Fruit fly (Drosophila melanogaster) whole organism, embryonic: ENCODE data around the gene Crg-1.

Experiments used
- Ada2b ChIP-seq: fragments of 200-800 bp; sonication (Bioruptor generic); IDR thresholded peaks from 2 replicates; pipeline ENCODE4 v1.3.6; 2022; ENCODE audit warnings: missing biosample characterization, missing genetic modification characterization
- Bdp1 ChIP-seq: fragments of 200-800 bp; sonication (Bioruptor generic); optimal IDR thresholded peaks from 3 replicates; lab custom pipeline; 2016; ENCODE audit warnings: missing biosample characterization, missing genetic modification characterization
- Bgb ChIP-seq: fragments of 200-800 bp; sonication (Bioruptor generic); IDR thresholded peaks from 2 replicates; pipeline ENCODE4 v1.3.6; 2022; ENCODE audit warnings: missing biosample characterization, missing genetic modification characterization; ENCODE audit not compliant: partially characterized antibody
- Blimp-1 ChIP-seq: fragments of 200-800 bp; sonication (Bioruptor generic); optimal IDR thresholded peaks from 3 replicates; lab custom pipeline; 2018; ENCODE audit warnings: missing biosample characterization, missing genetic modification characterization, mild to moderate bottlenecking, moderate library complexity, missing genetic modification reagents
- CG10274 ChIP-seq: fragments of 200-800 bp; sonication (Bioruptor generic); optimal IDR thresholded peaks from 3 replicates; lab custom pipeline; 2017; ENCODE audit warnings: missing biosample characterization, mild to moderate bottlenecking, missing genetic modification characterization
- CG12744 ChIP-seq: fragments of 200-800 bp; sonication (Bioruptor generic); optimal IDR thresholded peaks from 2 replicates; lab custom pipeline; 2016; ENCODE audit warnings: missing biosample characterization, missing genetic modification characterization
- CG13424 ChIP-seq: fragments of 200-800 bp; sonication (Bioruptor generic); optimal IDR thresholded peaks from 2 replicates; lab custom pipeline; 2019; ENCODE audit warnings: missing biosample characterization, mild to moderate bottlenecking, missing genetic modification characterization, moderate library complexity
- CG17829 ChIP-seq: fragments of 200-800 bp; optimal IDR thresholded peaks from 2 replicates; lab custom pipeline; 2019; ENCODE audit warnings: missing biosample characterization, mild to moderate bottlenecking, missing genetic modification characterization, moderate library complexity
- CG18599 ChIP-seq: fragments of 200-800 bp; sonication (Bioruptor generic); optimal IDR thresholded peaks from 3 replicates; lab custom pipeline; 2017; ENCODE audit warnings: missing biosample characterization, missing genetic modification characterization, mild to moderate bottlenecking, moderate library complexity, missing genetic modification reagents
- CG18764 ChIP-seq: fragments of 200-800 bp; sonication (Bioruptor generic); optimal IDR thresholded peaks from 3 replicates; lab custom pipeline; 2016; ENCODE audit warnings: missing biosample characterization, missing genetic modification characterization
- CG2678 ChIP-seq: fragments of 200-800 bp; sonication (Bioruptor generic); optimal IDR thresholded peaks from 3 replicates; lab custom pipeline; 2019; ENCODE audit warnings: missing biosample characterization, mild to moderate bottlenecking, missing genetic modification characterization, moderate library complexity
- CG31365 ChIP-seq: fragments of 200-800 bp; sonication (Bioruptor generic); optimal IDR thresholded peaks from 2 replicates; lab custom pipeline; 2018; ENCODE audit warnings: missing biosample characterization, mild to moderate bottlenecking, missing genetic modification characterization
- CG32772 ChIP-seq: fragments of 200-800 bp; sonication (Bioruptor generic); IDR thresholded peaks from 2 replicates; pipeline ENCODE4 v1.3.6; 2022; ENCODE audit warnings: missing biosample characterization, missing genetic modification characterization
- CG4282 ChIP-seq: fragments of 200-800 bp; sonication (Bioruptor generic); optimal IDR thresholded peaks from 2 replicates; lab custom pipeline; 2016; ENCODE audit warnings: missing biosample characterization, missing genetic modification characterization
- CG7372 ChIP-seq: fragments of 200-800 bp; sonication (Bioruptor generic); IDR thresholded peaks from 2 replicates; pipeline ENCODE4 v1.3.6; 2022; ENCODE audit warnings: missing biosample characterization, missing genetic modification characterization
- CG7745 ChIP-seq: fragments of 200-800 bp; sonication (Bioruptor generic); optimal IDR thresholded peaks from 2 replicates; lab custom pipeline; 2018; ENCODE audit warnings: missing biosample characterization, mild to moderate bottlenecking, missing genetic modification characterization, moderate library complexity
- CG7928 ChIP-seq: fragments of 200-800 bp; sonication (Bioruptor generic); optimal IDR thresholded peaks from 2 replicates; lab custom pipeline; 2017; ENCODE audit warnings: missing biosample characterization, mild to moderate bottlenecking, missing genetic modification characterization
- CG8478 ChIP-seq: fragments of >200 bp; optimal IDR thresholded peaks from 2 replicates; lab custom pipeline; 2018
- CkIIα-i1 ChIP-seq: fragments of 200-800 bp; sonication (Bioruptor generic); IDR thresholded peaks from 2 replicates; pipeline ENCODE4 v1.3.6; 2022; ENCODE audit warnings: missing biosample characterization, missing genetic modification characterization
- CrebB ChIP-seq: fragments of 200-800 bp; sonication (Bioruptor generic); optimal IDR thresholded peaks from 3 replicates; lab custom pipeline; 2018; ENCODE audit warnings: missing biosample characterization, mild to moderate bottlenecking, missing genetic modification characterization
- Dad ChIP-seq: fragments of 200-800 bp; sonication (Bioruptor generic); optimal IDR thresholded peaks from 3 replicates; lab custom pipeline; 2016; ENCODE audit warnings: missing biosample characterization, missing genetic modification characterization
- Dbx ChIP-seq: fragments of 200-800 bp; sonication (Bioruptor generic); IDR thresholded peaks from 3 replicates; pipeline ENCODE4 v1.3.6; 2022; ENCODE audit warnings: missing biosample characterization, missing genetic modification characterization
- Dek ChIP-seq: fragments of 200-800 bp; sonication (Bioruptor generic); optimal IDR thresholded peaks from 3 replicates; lab custom pipeline; 2019; ENCODE audit warnings: missing biosample characterization, mild to moderate bottlenecking, missing genetic modification characterization, moderate library complexity
- Dll ChIP-seq: fragments of 200-800 bp; sonication (Bioruptor generic); IDR thresholded peaks from 4 replicates; pipeline ENCODE4 v1.3.6; 2022; ENCODE audit warnings: missing biosample characterization, missing genetic modification characterization; ENCODE audit not compliant: partially characterized antibody
- Fer2 ChIP-seq: fragments of 200-800 bp; sonication (Bioruptor generic); optimal IDR thresholded peaks from 2 replicates; lab custom pipeline; 2018; ENCODE audit warnings: missing biosample characterization, mild to moderate bottlenecking, missing genetic modification characterization, moderate library complexity
- Hey ChIP-seq: fragments of 200-800 bp; sonication (Bioruptor generic); optimal IDR thresholded peaks from 3 replicates; lab custom pipeline; 2018; ENCODE audit warnings: missing biosample characterization, mild to moderate bottlenecking, missing genetic modification characterization
- Hmx ChIP-seq: fragments of 200-800 bp; sonication (Bioruptor generic); optimal IDR thresholded peaks from 2 replicates; lab custom pipeline; 2016; ENCODE audit warnings: missing biosample characterization, missing genetic modification characterization
- MTF-1 ChIP-seq: fragments of 200-800 bp; sonication (Bioruptor generic); optimal IDR thresholded peaks from 2 replicates; lab custom pipeline; 2018; ENCODE audit warnings: missing biosample characterization, mild to moderate bottlenecking, missing genetic modification characterization, borderline replicate concordance
- Mes4 ChIP-seq: fragments of 200-800 bp; sonication (Bioruptor generic); optimal IDR thresholded peaks from 2 replicates; lab custom pipeline; 2016; ENCODE audit warnings: missing biosample characterization, missing genetic modification characterization
- Nf-YC ChIP-seq: fragments of 200-800 bp; optimal IDR thresholded peaks from 3 replicates; lab custom pipeline; 2019; ENCODE audit warnings: missing biosample characterization, mild to moderate bottlenecking, missing genetic modification characterization, moderate library complexity
- Six4 ChIP-seq: fragments of 200-800 bp; sonication (Bioruptor generic); optimal IDR thresholded peaks from 2 replicates; lab custom pipeline; 2016; ENCODE audit warnings: missing biosample characterization, missing genetic modification characterization
- Vsx1 ChIP-seq: fragments of 200-800 bp; sonication (Bioruptor generic); optimal IDR thresholded peaks from 2 replicates; lab custom pipeline; 2017; ENCODE audit warnings: missing biosample characterization, mild to moderate bottlenecking, missing genetic modification characterization, missing genetic modification reagents
- chinmo ChIP-seq: fragments of 200-800 bp; sonication (Bioruptor generic); IDR thresholded peaks from 4 replicates; pipeline ENCODE4 v1.3.6; 2022; ENCODE audit warnings: missing biosample characterization, missing genetic modification characterization; ENCODE audit not compliant: partially characterized antibody
- esg ChIP-seq: fragments of 200-800 bp; sonication (Bioruptor generic); conservative IDR thresholded peaks from 2 replicates; pipeline ENCODE4 v1.3.6; 2022; ENCODE audit warnings: missing biosample characterization, missing genetic modification characterization
- fd96Cb ChIP-seq: fragments of 200-800 bp; sonication (Bioruptor generic); optimal IDR thresholded peaks from 2 replicates; lab custom pipeline; 2018; ENCODE audit warnings: missing biosample characterization, mild to moderate bottlenecking, missing genetic modification characterization, moderate library complexity
- fu2 ChIP-seq: fragments of 200-800 bp; sonication (Bioruptor generic); optimal IDR thresholded peaks from 2 replicates; lab custom pipeline; 2016; ENCODE audit warnings: missing biosample characterization, missing genetic modification characterization
- hbn ChIP-seq: fragments of 200-800 bp; sonication (Bioruptor generic); IDR thresholded peaks from 2 replicates; pipeline ENCODE4 v1.3.6; 2022; ENCODE audit warnings: missing biosample characterization, missing genetic modification characterization; ENCODE audit not compliant: partially characterized antibody
- ind ChIP-seq: fragments of 200-800 bp; sonication (Bioruptor generic); optimal IDR thresholded peaks from 3 replicates; lab custom pipeline; 2016; ENCODE audit warnings: missing biosample characterization, missing genetic modification characterization
- jumu ChIP-seq: fragments of 200-800 bp; sonication (Bioruptor generic); optimal IDR thresholded peaks from 3 replicates; lab custom pipeline; 2016; ENCODE audit warnings: missing biosample characterization, missing genetic modification characterization
- pb ChIP-seq: fragments of 200-800 bp; sonication (Bioruptor generic); optimal IDR thresholded peaks from 3 replicates; lab custom pipeline; 2016; ENCODE audit warnings: missing biosample characterization, missing genetic modification characterization
- pita ChIP-seq: fragments of 200-800 bp; sonication (Bioruptor generic); optimal IDR thresholded peaks from 2 replicates; lab custom pipeline; 2017; ENCODE audit warnings: missing biosample characterization, mild to moderate bottlenecking, missing genetic modification characterization
- pnt ChIP-seq: fragments of 200-800 bp; sonication (Bioruptor generic); optimal IDR thresholded peaks from 3 replicates; lab custom pipeline; 2016; ENCODE audit warnings: missing biosample characterization, missing genetic modification characterization
- pros ChIP-seq: fragments of 200-800 bp; sonication (Bioruptor generic); optimal IDR thresholded peaks from 3 replicates; lab custom pipeline; 2019; ENCODE audit warnings: missing biosample characterization, mild to moderate bottlenecking, missing genetic modification characterization, moderate library complexity
- psq ChIP-seq: fragments of 200-800 bp; sonication (Bioruptor generic); optimal IDR thresholded peaks from 2 replicates; lab custom pipeline; 2017; ENCODE audit warnings: missing biosample characterization, missing genetic modification characterization
- salm ChIP-seq: fragments of 200-800 bp; sonication (Bioruptor generic); optimal IDR thresholded peaks from 2 replicates; lab custom pipeline; 2018; ENCODE audit warnings: missing biosample characterization, mild to moderate bottlenecking, missing genetic modification characterization
- sob ChIP-seq: fragments of 200-800 bp; sonication (Bioruptor generic); IDR thresholded peaks from 2 replicates; pipeline ENCODE4 v1.3.6; 2022; ENCODE audit warnings: missing biosample characterization, missing genetic modification characterization
- trh ChIP-seq: fragments of 200-800 bp; sonication (Bioruptor generic); optimal IDR thresholded peaks from 2 replicates; lab custom pipeline; 2016; ENCODE audit warnings: missing biosample characterization, missing genetic modification characterization
- usp ChIP-seq: fragments of >200 bp; optimal IDR thresholded peaks from 2 replicates; lab custom pipeline; 2017; ENCODE audit warnings: missing biosample characterization, missing genetic modification characterization
- vfl ChIP-seq: fragments of 200-800 bp; sonication (Bioruptor generic); optimal IDR thresholded peaks from 2 replicates; lab custom pipeline; 2016; ENCODE audit warnings: missing biosample characterization, missing genetic modification characterization
- yki ChIP-seq: fragments of >200 bp; optimal IDR thresholded peaks from 3 replicates; lab custom pipeline; 2018
- zen2 ChIP-seq: fragments of 200-800 bp; sonication (Bioruptor generic); IDR thresholded peaks from 3 replicates; pipeline ENCODE4 v1.3.6; 2022; ENCODE audit warnings: missing biosample characterization, missing genetic modification characterization; ENCODE audit not compliant: partially characterized antibody

The Crg-1 gene

DNA sequence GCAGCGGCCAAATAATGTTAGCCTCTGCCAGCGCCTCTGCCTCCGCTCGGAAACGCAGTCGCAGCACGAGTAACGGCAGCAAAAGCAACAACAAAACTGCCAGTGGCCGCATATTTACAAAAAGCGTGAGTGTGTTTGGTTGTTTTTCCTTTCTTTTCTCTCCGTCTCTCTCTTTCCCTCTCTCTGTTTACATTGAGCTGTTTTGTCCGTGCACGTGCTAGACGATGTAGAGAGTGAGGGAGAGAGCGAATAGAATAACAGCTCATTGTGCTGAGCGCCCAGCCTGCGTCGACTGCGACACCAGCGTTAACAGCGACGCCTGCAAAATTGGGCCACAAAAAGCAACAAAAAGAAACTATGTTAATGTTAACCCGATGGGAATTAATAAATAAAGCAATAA, 15.8 kb upstream of the Crg-1 start (continued):
- TF ChIP-seq Vsx1 (GFP tag; lab: Kevin White, UChicago): peak; percentile 66
- no peak for TF ChIP-seq CG12744 (GFP tag; lab: Kevin White, UChicago)
- TF ChIP-seq pros (GFP tag; lab: Kevin White, UChicago): peak; percentile 76
- TF ChIP-seq CkIIα-i1: no peak
- 0 out of 4 replicates have a peak, but pooled peaks have one; percentile 24 for TF ChIP-seq Dll (GFP tag; lab: Robert Waterston, UW)
- TF ChIP-seq CG4282 (GFP tag; lab: Kevin White, UChicago): no peak
- TF ChIP-seq Dbx (GFP tag; lab: Robert Waterston, UW): peak; percentile 49; the same call in 1 of the 3 replicates
- no peak for TF ChIP-seq pita (GFP tag; lab: Kevin White, UChicago)
- TF ChIP-seq Fer2 (tag; lab: Kevin White, UChicago): no peak
- peak; percentile 46 for TF ChIP-seq CG17829 (tag; lab: Kevin White, UChicago)
- TF ChIP-seq esg (GFP tag; lab: Robert Waterston, UW): no peak
- no peak for TF ChIP-seq CG7372 (GFP tag; lab: Robert Waterston, UW)
- TF ChIP-seq Blimp-1 (GFP tag; lab: Kevin White, UChicago): peak; percentile 84
- no peak for TF ChIP-seq ind
- TF ChIP-seq pb (GFP tag; lab: Kevin White, UChicago): peak; percentile 35
- TF ChIP-seq chinmo (GFP tag; lab: Robert Waterston, UW): peak; percentile 98
- no peak for TF ChIP-seq trh (GFP tag; lab: Kevin White, UChicago)
- TF ChIP-seq CG32772 (GFP tag; lab: Robert Waterston, UW): no peak
- peak; percentile 23 for TF ChIP-seq CG13424 (tag; lab: Kevin White, UChicago)
- 0 out of 3 replicates have a peak, but pooled peaks have one; percentile 26 for TF ChIP-seq zen2 (GFP tag; lab: Robert Waterston, UW)
- TF ChIP-seq CrebB (tag; lab: Kevin White, UChicago): peak; percentile 86
- TF ChIP-seq jumu (GFP tag; lab: Kevin White, UChicago): no peak
- TF ChIP-seq CG2678 (tag; lab: Kevin White, UChicago): peak; percentile 53
- TF ChIP-seq fd96Cb: no peak
- TF ChIP-seq Nf-YC (tag; lab: Kevin White, UChicago): peak; percentile 33
- peak; percentile 67 for TF ChIP-seq Mes4
- no peak for TF ChIP-seq usp (GFP tag; lab: Kevin White, UChicago)
- TF ChIP-seq Bgb (GFP tag; lab: Robert Waterston, UW): peak; percentile 32; the same call in 1 of the 2 replicates
- peak; percentile 66; the same call in 1 of the 2 replicates for TF ChIP-seq sob (GFP tag; lab: Robert Waterston, UW)
- TF ChIP-seq pnt (GFP tag; lab: Kevin White, UChicago): no peak
- peak; percentile 66 for TF ChIP-seq CG31365 (tag; lab: Kevin White, UChicago)
- peak; percentile 66 for TF ChIP-seq CG18599 (GFP tag; lab: Kevin White, UChicago)
- TF ChIP-seq CG7745 (tag; lab: Kevin White, UChicago): no peak
- TF ChIP-seq hbn: no peak
- no peak for TF ChIP-seq vfl (GFP tag; lab: Kevin White, UChicago)
- TF ChIP-seq CG7928: no peak
- TF ChIP-seq Bdp1 (GFP tag; lab: Kevin White, UChicago): no peak
- no peak for TF ChIP-seq fu2
- no peak for TF ChIP-seq CG10274 (GFP tag; lab: Kevin White, UChicago)
- TF ChIP-seq CG18764 (GFP tag; lab: Kevin White, UChicago): peak; percentile 17
- TF ChIP-seq Hey (tag; lab: Kevin White, UChicago): peak; percentile 78
- TF ChIP-seq Dad (GFP tag; lab: Kevin White, UChicago): peak; percentile 34
- TF ChIP-seq Six4 (GFP tag; lab: Kevin White, UChicago): peak; percentile 34
- TF ChIP-seq CG8478 (lab: Kevin White, UChicago): no peak
- TF ChIP-seq yki (lab: Kevin White, UChicago): peak; percentile 16
- peak; percentile 80 for TF ChIP-seq MTF-1 (GFP tag; lab: Kevin White, UChicago)
- peak; percentile 15 for TF ChIP-seq salm (tag; lab: Kevin White, UChicago)
- no peak for TF ChIP-seq Hmx (GFP tag; lab: Kevin White, UChicago)
- no peak for TF ChIP-seq Dek (tag; lab: Kevin White, UChicago)
- peak; percentile 71 for TF ChIP-seq psq
- no peak for TF ChIP-seq Ada2b (GFP tag; lab: Robert Waterston, UW)
